Fruit fly (Drosophila melanogaster): Measurements from ENCODE around the gene CG11878.

The CG11878 gene

dm6 chr3R:25258628-25259240, 14.9 kb upstream of the CG11878 start, which contains the start of gene CG11857 (continued):
- peak; percentile 98 for TF ChIP-seq unpg (GFP tag; optimal IDR thresholded peaks at IDR 0.05)
- TF ChIP-seq Side (GFP tag; optimal IDR thresholded peaks at IDR 0.05) = peak; percentile 95
- peak; percentile 94 for TF ChIP-seq CG1529 (GFP tag; optimal IDR thresholded peaks at IDR 0.05)
- peak; percentile 98 for TF ChIP-seq gro (GFP tag; optimal IDR thresholded peaks at IDR 0.05)
- peak; percentile 99 for TF ChIP-seq CG32532 (GFP tag; IDR thresholded peaks at IDR 0.05)
- peak; percentile 45 to 68 for TF ChIP-seq tll (GFP tag; optimal IDR thresholded peaks at IDR 0.05)
- TF ChIP-seq CG10431 (GFP tag; optimal IDR thresholded peaks at IDR 0.05) = peak; percentile 82
- peak; percentile 78 for TF ChIP-seq fd64A (GFP tag; optimal IDR thresholded peaks at IDR 0.05)
- TF ChIP-seq sens (GFP tag) = peak; percentile 100
- peak; percentile 97 for TF ChIP-seq trh (GFP tag; optimal IDR thresholded peaks at IDR 0.05)
- TF ChIP-seq Abd-B (GFP tag; optimal IDR thresholded peaks at IDR 0.05) = peak; percentile 99
- TF ChIP-seq CG4820 (GFP tag; optimal IDR thresholded peaks at IDR 0.05) = peak; percentile 97
- TF ChIP-seq ind (GFP tag; optimal IDR thresholded peaks at IDR 0.05) = peak; percentile 99
- TF ChIP-seq CG6791 (GFP tag; IDR thresholded peaks at IDR 0.05; ENCODE audit: partially characterized antibody) = peak; percentile 98
- peak; percentile 98 for TF ChIP-seq CG7839 (tag; optimal IDR thresholded peaks at IDR 0.05)
- TF ChIP-seq Ets97D (GFP tag; optimal IDR thresholded peaks at IDR 0.05) = peak; percentile 95
- peak; percentile 30 for TF ChIP-seq CG15479 (GFP tag; optimal IDR thresholded peaks at IDR 0.05)
- peak; percentile 97 for TF ChIP-seq Atf-2 (GFP tag; optimal IDR thresholded peaks at IDR 0.05)
- TF ChIP-seq CG4617 (GFP tag; optimal IDR thresholded peaks at IDR 0.05; ENCODE audit: borderline replicate concordance) = peak; percentile 99
- TF ChIP-seq CG16863 (GFP tag; optimal IDR thresholded peaks at IDR 0.05) = peak; percentile 96
- TF ChIP-seq ash1 (GFP tag; optimal IDR thresholded peaks at IDR 0.05) = peak; percentile 84
- TF ChIP-seq Poxn (GFP tag; IDR thresholded peaks at IDR 0.05) = peak; percentile 97
- peak; percentile 96 for TF ChIP-seq CG3726 (GFP tag; IDR thresholded peaks at IDR 0.05)
- TF ChIP-seq CG18619 (GFP tag; optimal IDR thresholded peaks at IDR 0.05) = peak; percentile 97
- peak; percentile 99 for TF ChIP-seq CG11093 (GFP tag; IDR thresholded peaks at IDR 0.05)
- peak; percentile 96 for TF ChIP-seq CG11695 (GFP tag; IDR thresholded peaks at IDR 0.05)
- TF ChIP-seq dan (GFP tag; IDR thresholded peaks at IDR 0.05) = peak; percentile 97
- peak; percentile 97 for TF ChIP-seq ap (GFP tag; IDR thresholded peaks at IDR 0.05)
- TF ChIP-seq gcm2 (GFP tag; optimal IDR thresholded peaks at IDR 0.05) = peak; percentile 88
- peak; percentile 100 for TF ChIP-seq CG14860 (GFP tag; IDR thresholded peaks at IDR 0.05; ENCODE audit: partially characterized antibody)
- TF ChIP-seq row (GFP tag; IDR thresholded peaks at IDR 0.05) = peak; percentile 100
- peak; percentile 99 for TF ChIP-seq Gug (GFP tag; IDR thresholded peaks at IDR 0.05)
- TF ChIP-seq Pdp1 (GFP tag; optimal IDR thresholded peaks at IDR 0.05) = peak; percentile 98
- TF ChIP-seq Lhr (GFP tag; optimal IDR thresholded peaks at IDR 0.05) = peak; percentile 92
- TF ChIP-seq pros (GFP tag; optimal IDR thresholded peaks at IDR 0.05) = peak; percentile 8
- TF ChIP-seq fd96Cb (tag; optimal IDR thresholded peaks at IDR 0.05) = peak; percentile 98
- TF ChIP-seq MTF-1 (GFP tag; optimal IDR thresholded peaks at IDR 0.05; ENCODE audit: borderline replicate concordance) = peak; percentile 91
- peak; percentile 97 for TF ChIP-seq CG18764 (GFP tag; optimal IDR thresholded peaks at IDR 0.05)
- peak; percentile 96 for TF ChIP-seq Oli (tag; optimal IDR thresholded peaks at IDR 0.05)
- TF ChIP-seq gsb (GFP tag; IDR thresholded peaks at IDR 0.05) = peak; percentile 97
- TF ChIP-seq ems (GFP tag; optimal IDR thresholded peaks at IDR 0.05) = peak; percentile 98
- peak; percentile 90 for TF ChIP-seq cwo (GFP tag; optimal IDR thresholded peaks at IDR 0.05)
- peak; percentile 99 for TF ChIP-seq unc-4 (GFP tag; IDR thresholded peaks at IDR 0.05; ENCODE audit: partially characterized antibody)
- peak; percentile 44 for TF ChIP-seq gfzf (GFP tag; optimal IDR thresholded peaks at IDR 0.05)
- TF ChIP-seq CG9609 (GFP tag; optimal IDR thresholded peaks at IDR 0.05) = peak; percentile 98
- TF ChIP-seq Deaf1 (tag; optimal IDR thresholded peaks at IDR 0.05) = peak; percentile 79
- TF ChIP-seq eve (GFP tag; optimal IDR thresholded peaks at IDR 0.05) = peak in 1 of 2 experiments; percentile 54
- TF ChIP-seq maf-S (GFP tag; optimal IDR thresholded peaks at IDR 0.05) = peak; percentile 98
- TF ChIP-seq ato (GFP tag; IDR thresholded peaks at IDR 0.05; ENCODE audit: partially characterized antibody) = peak; percentile 96
